Worm (Caenorhabditis elegans): ENCODE data around the gene daf-36.

DNA sequence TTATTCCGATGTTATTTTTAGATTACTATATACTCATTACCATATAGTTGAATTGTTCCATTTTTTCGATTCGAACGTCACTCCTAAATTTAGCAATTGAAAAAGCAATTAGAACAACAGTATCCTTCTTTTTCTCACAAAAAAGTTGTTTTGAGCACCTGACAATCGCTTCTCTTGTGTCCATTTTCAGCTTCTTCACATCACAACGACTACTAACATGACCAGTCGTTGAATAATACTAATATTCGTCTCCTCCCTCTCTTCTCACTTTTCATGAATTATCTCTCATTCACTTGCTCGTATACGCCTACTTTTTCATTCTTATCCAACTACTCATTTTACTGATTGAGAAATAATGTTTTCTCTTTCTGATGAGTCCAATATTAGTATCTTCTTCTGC is 8.8 kb downstream of the daf-36 start, which contains the start of gene ZK856.14:
- TF ChIP-seq sox-4 (tag; optimal IDR thresholded peaks at IDR 0.05), result no peak
- no peak for TF ChIP-seq efl-1 (optimal IDR thresholded peaks at IDR 0.05)
- TF ChIP-seq efl-1 (GFP tag; optimal IDR thresholded peaks at IDR 0.05 in 1 of 2), result no peak
- TF ChIP-seq rnt-1 (tag; optimal IDR thresholded peaks at IDR 0.05), result no peak
- TF ChIP-seq unc-130 (tag; optimal IDR thresholded peaks at IDR 0.05), result no peak
- no peak for TF ChIP-seq nhr-19 (GFP tag; conservative IDR thresholded peaks at IDR 0.05)
- TF ChIP-seq elt-2 (tag; optimal IDR thresholded peaks at IDR 0.05), result no peak
- TF ChIP-seq elt-3 (tag; optimal IDR thresholded peaks at IDR 0.05), result no peak
- TF ChIP-seq nhr-76 (tag; optimal IDR thresholded peaks at IDR 0.05), result no peak
- no peak for TF ChIP-seq ceh-90 (tag; optimal IDR thresholded peaks at IDR 0.05)
- no peak for TF ChIP-seq snpc-4 (tag; optimal IDR thresholded peaks at IDR 0.05)
- TF ChIP-seq skn-1 (tag; optimal IDR thresholded peaks at IDR 0.05), result no peak
- TF ChIP-seq ama-1 (optimal IDR thresholded peaks at IDR 0.05), result no peak
- no peak for TF ChIP-seq lin-39 (tag; optimal IDR thresholded peaks at IDR 0.05)

All from whole organism, L1 larva.